Worm (Caenorhabditis elegans) whole organism, mixed stage, embryonic: ENCODE results near the gene suds-3.
A peak's percentile ranks its signal among the peaks of the same experiment; 100 is the strongest.

Experiments used
- M03D4.4 ChIP-seq: sonication (generic microtip); optimal IDR thresholded peaks from 2 replicates; lab custom pipeline; 2017; ENCODE audit warnings: mild to moderate bottlenecking, missing genetic modification characterization, missing compliant biosample characterization
- bed-3 ChIP-seq: fragments of 200-800 bp; sonication (Bioruptor generic); optimal IDR thresholded peaks from 3 replicates; lab custom pipeline; 2018; ENCODE audit warnings: mild to moderate bottlenecking, missing genetic modification characterization, moderate library complexity, missing compliant biosample characterization
- blmp-1 ChIP-seq: fragments of 150-350 bp; optimal IDR thresholded peaks from 2 replicates; lab custom pipeline; 2014; ENCODE audit warnings: missing biosample characterization, missing genetic modification characterization
- ceh-39 ChIP-seq: fragments of 150-350 bp; optimal IDR thresholded peaks from 2 replicates; lab custom pipeline; 2014; ENCODE audit warnings: missing biosample characterization, missing genetic modification characterization
- ceh-43 ChIP-seq: fragments of 200-800 bp; sonication (Bioruptor generic); optimal IDR thresholded peaks from 2 replicates; lab custom pipeline; 2018; ENCODE audit warnings: mild to moderate bottlenecking, missing genetic modification characterization, moderate library complexity, missing compliant biosample characterization
- ceh-83 ChIP-seq: fragments of 200-800 bp; sonication (Bioruptor generic); optimal IDR thresholded peaks from 2 replicates; lab custom pipeline; 2018; ENCODE audit warnings: mild to moderate bottlenecking, missing genetic modification characterization, missing compliant biosample characterization
- ces-1 ChIP-seq: fragments of 150-350 bp; optimal IDR thresholded peaks from 2 replicates; lab custom pipeline; 2014; ENCODE audit warnings: missing biosample characterization, missing genetic modification reagents, missing genetic modification characterization
- cnd-1 ChIP-seq: fragments of 200-800 bp; sonication (Bioruptor generic); optimal IDR thresholded peaks from 2 replicates; lab custom pipeline; 2018; ENCODE audit warnings: mild to moderate bottlenecking, missing genetic modification characterization, missing compliant biosample characterization
- drap-1 ChIP-seq: fragments of 200-800 bp; sonication (Bioruptor generic); optimal IDR thresholded peaks from 3 replicates; lab custom pipeline; 2018; ENCODE audit warnings: mild to moderate bottlenecking, missing genetic modification characterization, missing compliant biosample characterization
- elt-1 ChIP-seq: sonication (generic microtip); optimal IDR thresholded peaks from 2 replicates; lab custom pipeline; 2017; ENCODE audit warnings: missing genetic modification characterization, mild to moderate bottlenecking, missing compliant biosample characterization, antibody characterized with exemption, moderate library complexity, borderline replicate concordance; ENCODE audit not compliant: insufficient read depth
- flh-1 ChIP-seq: fragments of 200-800 bp; sonication (Bioruptor generic); optimal IDR thresholded peaks from 2 replicates; lab custom pipeline; 2018; ENCODE audit warnings: mild to moderate bottlenecking, missing genetic modification characterization, moderate library complexity, missing compliant biosample characterization
- hlh-1 ChIP-seq: fragments of 150-350 bp; optimal IDR thresholded peaks from 2 replicates; lab custom pipeline; 2014; ENCODE audit warnings: missing biosample characterization, missing genetic modification reagents, missing genetic modification characterization
- lin-32 ChIP-seq: fragments of 200-800 bp; sonication (Bioruptor generic); optimal IDR thresholded peaks from 2 replicates; lab custom pipeline; 2018; ENCODE audit warnings: mild to moderate bottlenecking, missing genetic modification characterization, missing compliant biosample characterization
- lsy-2 ChIP-seq: fragments of 150-350 bp; optimal IDR thresholded peaks from 2 replicates; lab custom pipeline; 2014; ENCODE audit warnings: missing biosample characterization, missing genetic modification characterization
- mep-1 ChIP-seq: fragments of 150-350 bp; optimal IDR thresholded peaks from 2 replicates; lab custom pipeline; 2017; ENCODE audit warnings: missing biosample characterization, missing genetic modification reagents, missing genetic modification characterization, inconsistent platforms
- mls-2 ChIP-seq: sonication (generic microtip); optimal IDR thresholded peaks from 2 replicates; lab custom pipeline; 2016; ENCODE audit warnings: mild to moderate bottlenecking, missing genetic modification characterization, moderate library complexity, missing compliant biosample characterization
- nhr-12 ChIP-seq: fragments of 150-350 bp; optimal IDR thresholded peaks from 2 replicates; lab custom pipeline; 2014; ENCODE audit warnings: missing biosample characterization, missing genetic modification characterization
- nhr-2 ChIP-seq: fragments of 150-350 bp; optimal IDR thresholded peaks from 2 replicates; lab custom pipeline; 2014; ENCODE audit warnings: missing biosample characterization, missing genetic modification characterization
- nhr-237 ChIP-seq: fragments of 150-350 bp; optimal IDR thresholded peaks from 2 replicates; lab custom pipeline; 2014; ENCODE audit warnings: missing biosample characterization, missing genetic modification characterization
- nhr-28 ChIP-seq: fragments of 150-350 bp; optimal IDR thresholded peaks from 2 replicates; lab custom pipeline; 2014; ENCODE audit warnings: missing biosample characterization, missing genetic modification characterization
- nhr-76 ChIP-seq: sonication (generic microtip); optimal IDR thresholded peaks from 2 replicates; lab custom pipeline; 2017; ENCODE audit warnings: missing biosample characterization, missing genetic modification characterization
- pha-4 ChIP-seq: fragments of 150-350 bp; optimal IDR thresholded peaks from 2 replicates; lab custom pipeline; 2018; ENCODE audit warnings: missing biosample characterization, missing genetic modification reagents, missing genetic modification characterization
- sem-2 ChIP-seq: fragments of 200-800 bp; sonication (Bioruptor generic); optimal IDR thresholded peaks from 2 replicates; lab custom pipeline; 2018; ENCODE audit warnings: mild to moderate bottlenecking, missing genetic modification characterization, missing compliant biosample characterization
- sptf-1 ChIP-seq: sonication (generic microtip); optimal IDR thresholded peaks from 2 replicates; lab custom pipeline; 2017; ENCODE audit warnings: mild to moderate bottlenecking, missing genetic modification characterization, moderate library complexity, missing compliant biosample characterization
- tbx-8 ChIP-seq: fragments of 200-800 bp; sonication (Bioruptor generic); optimal IDR thresholded peaks from 2 replicates; lab custom pipeline; 2018; ENCODE audit warnings: mild to moderate bottlenecking, missing genetic modification characterization, moderate library complexity, missing compliant biosample characterization
- unc-62 ChIP-seq: fragments of 150-350 bp; optimal IDR thresholded peaks from 2 replicates; lab custom pipeline; 2014; ENCODE audit warnings: missing biosample characterization, missing genetic modification reagents, missing genetic modification characterization
- zip-8 ChIP-seq: fragments of 150-350 bp; optimal IDR thresholded peaks from 2 replicates; lab custom pipeline; 2014; ENCODE audit warnings: missing biosample characterization, missing genetic modification characterization
- ztf-11 ChIP-seq: fragments of 150-350 bp; optimal IDR thresholded peaks from 2 replicates; lab custom pipeline; 2014; ENCODE audit warnings: missing biosample characterization, missing genetic modification characterization

Gene suds-3

DNA sequence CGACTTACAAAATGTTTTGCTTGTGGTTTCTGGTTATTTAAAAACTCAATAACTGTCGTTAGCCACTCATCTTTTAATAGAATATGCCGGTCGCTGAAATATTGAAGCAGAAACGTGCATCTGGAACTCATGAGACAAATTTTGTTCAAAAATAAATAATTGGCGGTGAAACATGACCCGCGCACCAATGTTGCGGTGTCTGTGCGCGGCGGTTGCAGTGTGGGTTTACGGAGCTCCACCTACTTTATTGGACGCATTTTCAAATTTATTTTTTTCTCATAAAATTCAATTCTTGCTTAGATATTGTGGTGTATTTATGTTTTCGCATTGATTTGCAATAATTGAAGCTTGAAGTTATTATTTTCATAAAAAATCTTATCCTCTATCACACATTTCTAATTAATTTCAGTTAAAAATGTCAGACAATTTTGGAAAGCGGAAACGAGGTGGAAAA lies at the start of gene suds-3, which contains the start of gene rmh-2:
TSS of gene suds-3 (plus strand) at position 404 of the 454 bp plus-strand sequence.
TSS of gene rmh-2 (minus strand) at position 164 of the 454 bp plus-strand sequence.
- TF ChIP-seq nhr-237 (tag; lab: Kevin White, UChicago) (no peak), tbx-8 (GFP tag; lab: Kevin White, UChicago) (no peak), lsy-2 (tag; lab: Kevin White, UChicago) (peak; percentile 21), mep-1 (tag; lab: Kevin White, UChicago) (peak; percentile 66), M03D4.4 (peak; percentile 13), sptf-1 (peak; percentile 0)

DNA sequence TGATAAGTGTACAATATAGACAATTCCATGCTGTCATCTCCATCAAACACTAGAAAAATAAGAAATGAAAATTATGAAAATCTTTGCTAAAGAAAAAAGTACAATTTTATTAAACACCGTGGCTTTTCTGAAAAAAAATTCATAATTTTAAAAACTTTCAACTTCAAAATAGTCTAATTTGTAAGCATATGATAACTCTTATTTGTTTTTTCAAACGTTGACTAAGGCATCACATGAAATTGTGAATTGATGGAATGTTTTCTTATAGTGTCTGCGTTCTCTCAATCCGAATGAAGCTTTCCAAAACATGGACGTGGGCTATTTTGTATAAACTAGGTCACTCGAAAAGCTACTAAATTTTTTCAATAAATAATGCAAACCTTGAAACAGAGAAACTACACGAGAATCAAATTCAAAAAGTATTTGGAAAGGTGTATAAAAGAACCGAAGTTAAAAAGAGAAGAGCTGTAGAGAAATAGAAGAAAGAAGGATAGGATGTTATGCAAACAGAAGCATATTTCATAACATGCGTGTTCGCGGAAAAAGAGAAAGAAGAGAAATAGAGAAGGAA lies 44.8 kb upstream of the suds-3 start, which contains the start of gene clp-9:
TSS of gene clp-9 (minus strand) at position 51 of the 571 bp plus-strand sequence.
- TF ChIP-seq sem-2 (GFP tag; lab: Kevin White, UChicago) (no peak), ceh-43 (GFP tag; lab: Kevin White, UChicago) (no peak), zip-8 (tag; lab: Kevin White, UChicago) (no peak), ceh-39 (tag; lab: Kevin White, UChicago) (no peak), tbx-8 (GFP tag; lab: Kevin White, UChicago) (no peak), flh-1 (no peak), elt-1 (no peak), lsy-2 (tag; lab: Kevin White, UChicago) (no peak), mls-2 (tag; lab: Kevin White, UChicago) (no peak), cnd-1 (no peak), M03D4.4 (no peak), unc-62 (GFP tag; lab: Kevin White, UChicago) (no peak), ceh-83 (GFP tag; lab: Kevin White, UChicago) (no peak), nhr-237 (tag; lab: Kevin White, UChicago) (no peak), ztf-11 (no peak), lin-32 (GFP tag; lab: Kevin White, UChicago) (no peak), ces-1 (GFP tag; lab: Kevin White, UChicago) (no peak), nhr-2 (no peak), blmp-1 (tag; lab: Kevin White, UChicago) (no peak), bed-3 (GFP tag; lab: Kevin White, UChicago) (no peak)

DNA sequence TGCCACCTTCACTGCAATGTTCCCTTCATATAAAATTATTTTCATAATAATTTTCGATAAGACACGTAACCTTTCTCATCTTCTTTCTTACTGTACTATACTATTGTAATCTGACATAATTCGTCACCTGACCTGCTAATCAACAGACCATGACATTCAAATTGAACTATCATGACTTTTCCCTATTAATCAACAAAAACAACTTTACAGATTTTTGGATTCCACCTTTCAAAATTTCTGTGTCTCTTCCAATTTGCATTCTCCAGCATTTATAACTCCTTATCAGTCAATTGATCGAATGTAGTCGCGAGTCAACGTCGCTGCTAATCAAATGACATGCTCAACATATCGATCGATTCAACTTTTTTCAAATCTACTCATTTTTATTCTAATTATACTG lies 41.2 kb upstream of the suds-3 start, which contains the start of gene fshr-1:
TSS of gene fshr-1 (plus strand) at position 209 of the 400 bp plus-strand sequence.
- TF ChIP-seq unc-62 (GFP tag; lab: Kevin White, UChicago) = no peak
- no peak for TF ChIP-seq mls-2 (tag; lab: Kevin White, UChicago)
- TF ChIP-seq nhr-2 = no peak
- TF ChIP-seq ces-1 (GFP tag; lab: Kevin White, UChicago) = no peak
- no peak for TF ChIP-seq sptf-1
- TF ChIP-seq zip-8 (tag; lab: Kevin White, UChicago) = no peak
- no peak for TF ChIP-seq tbx-8 (GFP tag; lab: Kevin White, UChicago)
- no peak for TF ChIP-seq mep-1 (tag; lab: Kevin White, UChicago)
- TF ChIP-seq, all 35 proteins: peak for 0

DNA sequence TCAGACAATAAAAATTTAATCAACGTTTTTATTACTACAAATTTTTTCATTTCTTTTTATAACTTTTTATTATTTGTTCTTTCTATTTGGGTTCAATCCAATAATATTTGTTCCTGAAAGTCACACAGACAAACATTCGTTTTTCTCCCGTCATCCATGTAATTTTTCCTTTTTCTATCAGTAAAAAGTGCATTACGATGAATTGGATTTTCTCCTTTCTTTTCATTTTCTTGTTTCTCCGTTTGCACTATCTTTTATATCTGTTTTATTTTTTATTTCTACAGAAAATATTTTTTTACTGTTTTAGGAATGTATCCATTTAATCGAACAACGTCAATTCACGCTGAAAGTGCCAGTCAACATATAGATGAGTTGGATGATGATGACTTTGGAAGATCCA lies 31.5 kb upstream of the suds-3 start, which contains the start of gene egl-47:
TSS of gene egl-47 (plus strand) at position 301 of the 400 bp plus-strand sequence.
- TF ChIP-seq nhr-12 (tag; lab: Kevin White, UChicago) = no peak

DNA sequence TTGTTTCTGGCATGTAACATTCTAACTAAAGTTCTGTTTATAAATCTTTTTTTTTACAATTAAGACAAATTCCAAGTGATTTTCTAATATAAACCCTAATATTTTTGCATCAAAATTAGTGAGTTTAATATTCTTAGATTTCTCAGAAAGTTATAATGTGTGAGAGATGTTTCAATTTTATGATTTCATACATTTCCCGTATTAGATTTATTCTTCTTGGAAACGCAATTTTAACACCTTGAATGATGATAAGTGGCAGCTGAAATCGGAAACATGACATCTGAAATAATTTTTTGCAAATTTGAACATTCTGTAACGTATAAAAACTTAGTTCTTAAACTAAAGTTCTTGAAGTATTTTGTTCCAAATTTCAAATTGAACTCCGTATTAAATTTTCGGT lies 29.7 kb upstream of the suds-3 start:
- no peak for TF ChIP-seq zip-8 (tag; lab: Kevin White, UChicago)
- no peak for TF ChIP-seq ceh-39 (tag; lab: Kevin White, UChicago)
- TF ChIP-seq nhr-28 = no peak
- no peak for TF ChIP-seq ceh-83 (GFP tag; lab: Kevin White, UChicago)
- no peak for TF ChIP-seq pha-4 (tag; lab: Kevin White, UChicago)
- TF ChIP-seq lsy-2 (tag; lab: Kevin White, UChicago) = no peak
- no peak for TF ChIP-seq nhr-76 (tag; lab: Kevin White, UChicago)
- TF ChIP-seq blmp-1 (tag; lab: Kevin White, UChicago) = no peak
- TF ChIP-seq mep-1 (tag; lab: Kevin White, UChicago) = no peak
- TF ChIP-seq ces-1 (GFP tag; lab: Kevin White, UChicago) = no peak
- TF ChIP-seq sem-2 (GFP tag; lab: Kevin White, UChicago) = no peak
- no peak for TF ChIP-seq sptf-1
- no peak for TF ChIP-seq nhr-12 (tag; lab: Kevin White, UChicago)
- TF ChIP-seq flh-1 = no peak
- TF ChIP-seq unc-62 (GFP tag; lab: Kevin White, UChicago) = no peak
- TF ChIP-seq nhr-237 (tag; lab: Kevin White, UChicago) = no peak
- TF ChIP-seq hlh-1 = no peak
- TF ChIP-seq drap-1 = no peak
- TF ChIP-seq tbx-8 (GFP tag; lab: Kevin White, UChicago) = no peak
